ENCODE assay signal across 3 fruit fly cellular contexts in the genomic region with DNA sequence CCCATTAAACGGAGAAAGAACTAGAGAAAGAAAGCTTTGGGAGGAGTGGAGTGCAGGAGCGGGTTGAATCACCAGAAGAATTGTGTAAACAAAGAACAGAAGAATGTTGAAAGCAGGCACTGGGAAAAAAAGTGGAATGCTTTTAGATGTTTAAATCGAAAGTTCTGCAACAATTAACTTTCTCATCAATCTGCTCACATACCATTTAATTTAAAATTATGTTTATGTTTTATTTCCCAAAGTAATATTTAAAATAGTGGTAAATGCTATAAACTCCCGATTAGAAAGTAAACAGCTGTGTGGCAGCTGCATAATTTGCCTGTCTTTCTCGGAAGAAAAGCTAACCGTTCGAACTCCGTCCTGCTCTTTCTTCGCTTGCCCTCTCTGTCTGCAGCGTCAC.
TF ChIP-seq lines count a peak whose summit lies in the region.

No protein-coding gene starts in this region.

- no peak for TF ChIP-seq CTCF in whole organism, embryonic (GFP tag; optimal IDR thresholded peaks at IDR 0.05; lab: Kevin White, UChicago)

TF ChIP-seq in whole organism, embryonic, 481 proteins besides CTCF, POLR2A, EP300 and RAD21 (continues in another document):
- TF ChIP-seq fd102C (GFP tag; optimal IDR thresholded peaks at IDR 0.05; lab: Kevin White, UChicago) (no peak), CG6689 (GFP tag; IDR thresholded peaks at IDR 0.05; lab: Robert Waterston, UW) (0 out of 2 replicates have a peak, but pooled peaks have one; percentile 13), CG15514 (GFP tag; optimal IDR thresholded peaks at IDR 0.05; lab: Kevin White, UChicago) (no peak), pan (optimal IDR thresholded peaks at IDR 0.05; lab: Kevin White, UChicago) (no peak), pan (GFP tag; optimal IDR thresholded peaks at IDR 0.05 in 1 of 2, IDR thresholded peaks at IDR 0.05 in 1 of 2) (peak in 1 of 2 experiments; percentile 20), cad (GFP tag; optimal IDR thresholded peaks at IDR 0.05; lab: Kevin White, UChicago) (no peak), Hmx (GFP tag; optimal IDR thresholded peaks at IDR 0.05; lab: Kevin White, UChicago) (no peak), zf30C (GFP tag; optimal IDR thresholded peaks at IDR 0.05; lab: Kevin White, UChicago) (no peak), Med (GFP tag; lab: Kevin White, UChicago) (peak; percentile 56), Lhr (GFP tag; optimal IDR thresholded peaks at IDR 0.05; lab: Kevin White, UChicago) (peak; percentile 4), tgo (GFP tag; IDR thresholded peaks at IDR 0.05; lab: Robert Waterston, UW) (no peak), klu (GFP tag; IDR thresholded peaks at IDR 0.05; lab: Robert Waterston, UW) (no peak), HHEX (GFP tag; optimal IDR thresholded peaks at IDR 0.05; lab: Kevin White, UChicago) (no peak), knrl (GFP tag; IDR thresholded peaks at IDR 0.05; lab: Robert Waterston, UW; ENCODE audit: partially characterized antibody) (no peak), Doc2 (GFP tag; IDR thresholded peaks at IDR 0.05; lab: Robert Waterston, UW) (no peak), GATAe (GFP tag; conservative IDR thresholded peaks at IDR 0.05; lab: Robert Waterston, UW) (no peak), chm (GFP tag; IDR thresholded peaks at IDR 0.05; lab: Robert Waterston, UW) (no peak), sens (GFP tag; lab: Kevin White, UChicago) (peak; percentile 51), sc (optimal IDR thresholded peaks at IDR 0.05; lab: Kevin White, UChicago) (no peak), sc (GFP tag; optimal IDR thresholded peaks at IDR 0.05; lab: Kevin White, UChicago) (peak; percentile 28), CG34376 (GFP tag; optimal IDR thresholded peaks at IDR 0.05; lab: Kevin White, UChicago) (no peak), vnd (GFP tag; IDR thresholded peaks at IDR 0.05; lab: Robert Waterston, UW; ENCODE audit: partially characterized antibody) (no peak), gcm (GFP tag; optimal IDR thresholded peaks at IDR 0.05; lab: Kevin White, UChicago) (no peak), fu2 (GFP tag; optimal IDR thresholded peaks at IDR 0.05; lab: Kevin White, UChicago) (no peak), CG17328 (GFP tag; IDR thresholded peaks at IDR 0.05; lab: Robert Waterston, UW) (no peak), Usf (GFP tag; optimal IDR thresholded peaks at IDR 0.05; lab: Kevin White, UChicago) (no peak), CHES-1-like (GFP tag; optimal IDR thresholded peaks at IDR 0.05; lab: Kevin White, UChicago) (no peak), CG12155 (GFP tag; optimal IDR thresholded peaks at IDR 0.05; lab: Kevin White, UChicago) (no peak), seq (GFP tag; IDR thresholded peaks at IDR 0.05; lab: Robert Waterston, UW) (no peak), Rx (GFP tag; IDR thresholded peaks at IDR 0.05; lab: Robert Waterston, UW) (no peak)

TF ChIP-seq in whole organism, prepupa, 60 proteins besides CTCF, POLR2A, EP300 and RAD21 (continues in another document):
- no peak for TF ChIP-seq Sox15 (GFP tag; optimal IDR thresholded peaks at IDR 0.05; lab: Kevin White, UChicago)
- no peak for TF ChIP-seq CG3032 (tag; optimal IDR thresholded peaks at IDR 0.05; lab: Kevin White, UChicago)
- no peak for TF ChIP-seq Hr38 (GFP tag; optimal IDR thresholded peaks at IDR 0.05; lab: Kevin White, UChicago)
- TF ChIP-seq CG16779 (tag; optimal IDR thresholded peaks at IDR 0.05; lab: Kevin White, UChicago) = no peak
- peak; percentile 78 for TF ChIP-seq CG32006 (GFP tag; optimal IDR thresholded peaks at IDR 0.05; lab: Kevin White, UChicago)
- no peak for TF ChIP-seq svp (GFP tag; lab: Kevin White, UChicago)
- TF ChIP-seq topi (GFP tag; optimal IDR thresholded peaks at IDR 0.05; lab: Kevin White, UChicago) = peak; percentile 23
- TF ChIP-seq CG34406 (GFP tag; optimal IDR thresholded peaks at IDR 0.05; lab: Kevin White, UChicago) = no peak
- TF ChIP-seq CG31627 (GFP tag; optimal IDR thresholded peaks at IDR 0.05; lab: Kevin White, UChicago) = no peak
- TF ChIP-seq salr (GFP tag; optimal IDR thresholded peaks at IDR 0.05; lab: Kevin White, UChicago) = peak in 1 of 2 experiments; percentile 26
- no peak for TF ChIP-seq Hr39 (GFP tag; optimal IDR thresholded peaks at IDR 0.05; lab: Kevin White, UChicago)
- TF ChIP-seq spab (GFP tag; optimal IDR thresholded peaks at IDR 0.05; lab: Kevin White, UChicago) = no peak
- TF ChIP-seq CG8632 (GFP tag; optimal IDR thresholded peaks at IDR 0.05; lab: Kevin White, UChicago) = no peak
- TF ChIP-seq CG3919 (GFP tag; optimal IDR thresholded peaks at IDR 0.05; lab: Kevin White, UChicago) = peak; percentile 24
- peak; percentile 67; the same call in 2 of the 3 replicates for TF ChIP-seq eg (GFP tag; IDR thresholded peaks at IDR 0.05; lab: Robert Waterston, UW)
- TF ChIP-seq CG6163 (GFP tag; IDR thresholded peaks at IDR 0.05; lab: Robert Waterston, UW) = peak; percentile 40; the same call in 1 of the 3 replicates
- peak; percentile 45 for TF ChIP-seq Hr4 (GFP tag; optimal IDR thresholded peaks at IDR 0.05; lab: Kevin White, UChicago)
- no peak for TF ChIP-seq CG7368 (GFP tag; optimal IDR thresholded peaks at IDR 0.05; lab: Kevin White, UChicago)
- no peak for TF ChIP-seq CG8319 (GFP tag; optimal IDR thresholded peaks at IDR 0.05; lab: Kevin White, UChicago)
- TF ChIP-seq Smox (GFP tag; optimal IDR thresholded peaks at IDR 0.05; lab: Kevin White, UChicago) = no peak
- TF ChIP-seq achi (GFP tag; optimal IDR thresholded peaks at IDR 0.05; lab: Kevin White, UChicago) = peak; percentile 3
- no peak for TF ChIP-seq Eip75B (GFP tag; optimal IDR thresholded peaks at IDR 0.05; lab: Kevin White, UChicago)
- no peak for TF ChIP-seq ss (GFP tag; optimal IDR thresholded peaks at IDR 0.05; lab: Kevin White, UChicago)
- TF ChIP-seq CG11762 (GFP tag; optimal IDR thresholded peaks at IDR 0.05; lab: Kevin White, UChicago; ENCODE audit: insufficient read depth) = no peak
- TF ChIP-seq CG6792 (GFP tag; optimal IDR thresholded peaks at IDR 0.05; lab: Kevin White, UChicago) = no peak
- TF ChIP-seq Lpt (GFP tag; optimal IDR thresholded peaks at IDR 0.05; lab: Kevin White, UChicago) = peak; percentile 15
- TF ChIP-seq CG11294 (GFP tag; IDR thresholded peaks at IDR 0.05; lab: Robert Waterston, UW) = 0 out of 2 replicates have a peak, but pooled peaks have one; percentile 17
- 0 out of 2 replicates have a peak, but pooled peaks have one; percentile 43 for TF ChIP-seq CG15336 (GFP tag; IDR thresholded peaks at IDR 0.05; lab: Robert Waterston, UW)
- peak; percentile 2 for TF ChIP-seq acj6 (GFP tag; optimal IDR thresholded peaks at IDR 0.05; lab: Kevin White, UChicago)
- no peak for TF ChIP-seq dac (GFP tag; optimal IDR thresholded peaks at IDR 0.05; lab: Kevin White, UChicago)
- no peak for TF ChIP-seq fkh (GFP tag; optimal IDR thresholded peaks at IDR 0.05; lab: Kevin White, UChicago)

TF ChIP-seq in whole organism, pupa, 21 proteins besides CTCF, POLR2A, EP300 and RAD21:
- TF ChIP-seq gl (tag; optimal IDR thresholded peaks at IDR 0.05; lab: Kevin White, UChicago) = no peak
- peak; percentile 66 for TF ChIP-seq CG14655 (GFP tag; optimal IDR thresholded peaks at IDR 0.05; lab: Kevin White, UChicago)
- TF ChIP-seq CG9948 (tag; optimal IDR thresholded peaks at IDR 0.05; lab: Kevin White, UChicago) = no peak
- TF ChIP-seq Pif1B (GFP tag; optimal IDR thresholded peaks at IDR 0.05; lab: Kevin White, UChicago) = no peak
- TF ChIP-seq CG32121 (GFP tag; IDR thresholded peaks at IDR 0.05; lab: Robert Waterston, UW) = no peak
- TF ChIP-seq CG17806 (tag; optimal IDR thresholded peaks at IDR 0.05; lab: Kevin White, UChicago) = peak; percentile 21
- TF ChIP-seq CG34367 (tag; optimal IDR thresholded peaks at IDR 0.05; lab: Kevin White, UChicago) = no peak
- no peak for TF ChIP-seq Ets98B (GFP tag; IDR thresholded peaks at IDR 0.05; lab: Robert Waterston, UW)
- no peak for TF ChIP-seq EcR (GFP tag; optimal IDR thresholded peaks at IDR 0.05; lab: Kevin White, UChicago)
- no peak for TF ChIP-seq rn (GFP tag; IDR thresholded peaks at IDR 0.05; lab: Robert Waterston, UW)
- TF ChIP-seq fd96Ca (GFP tag; IDR thresholded peaks at IDR 0.05; lab: Robert Waterston, UW) = no peak
- TF ChIP-seq CG4496 (GFP tag; IDR thresholded peaks at IDR 0.05; lab: Robert Waterston, UW) = no peak
- peak; percentile 75 for TF ChIP-seq CG8301 (tag; optimal IDR thresholded peaks at IDR 0.05; lab: Kevin White, UChicago)
- peak; percentile 40 for TF ChIP-seq Pif1A (GFP tag; optimal IDR thresholded peaks at IDR 0.05; lab: Kevin White, UChicago)
- no peak for TF ChIP-seq CG10348 (GFP tag; IDR thresholded peaks at IDR 0.05; lab: Robert Waterston, UW)
- TF ChIP-seq D1 (tag; optimal IDR thresholded peaks at IDR 0.05; lab: Kevin White, UChicago) = no peak
- no peak for TF ChIP-seq CG8159 (tag; optimal IDR thresholded peaks at IDR 0.05; lab: Kevin White, UChicago)
- no peak for TF ChIP-seq CG13204 (GFP tag; optimal IDR thresholded peaks at IDR 0.05; lab: Kevin White, UChicago)
- no peak for TF ChIP-seq Snoo (tag; optimal IDR thresholded peaks at IDR 0.05; lab: Kevin White, UChicago)
TF ChIP-seq in whole organism, pupa: peak in this region for 4.
